Worm (Caenorhabditis elegans): ENCODE measurements around the gene C23H3.9.
A peak's percentile ranks its signal among the peaks of the same experiment; 100 is the strongest.

Gene C23H3.9

DNA sequence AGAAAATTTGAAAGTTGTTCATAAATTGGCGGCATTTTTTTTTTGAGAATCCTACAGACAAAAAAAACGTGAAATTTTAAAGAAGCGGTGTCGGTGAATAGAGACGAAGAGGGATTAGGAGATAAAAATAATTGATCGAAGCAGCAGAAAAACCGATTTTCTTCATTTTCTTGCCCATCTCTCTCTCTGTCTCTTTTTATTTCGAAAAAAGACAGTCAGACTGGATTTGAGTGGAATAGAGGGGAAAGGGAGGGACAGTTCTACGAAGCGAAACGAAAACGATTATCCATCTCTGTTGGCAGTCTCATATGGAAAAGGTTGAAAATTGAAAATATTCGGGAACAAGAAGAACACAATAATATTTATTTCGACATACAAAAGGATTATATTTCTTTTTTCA, 49.5 kb downstream of the C23H3.9 start:
- TF ChIP-seq nhr-77 (tag; optimal IDR thresholded peaks at IDR 0.05) (no peak), nhr-6 (tag; optimal IDR thresholded peaks at IDR 0.05) (peak; percentile 91)

DNA sequence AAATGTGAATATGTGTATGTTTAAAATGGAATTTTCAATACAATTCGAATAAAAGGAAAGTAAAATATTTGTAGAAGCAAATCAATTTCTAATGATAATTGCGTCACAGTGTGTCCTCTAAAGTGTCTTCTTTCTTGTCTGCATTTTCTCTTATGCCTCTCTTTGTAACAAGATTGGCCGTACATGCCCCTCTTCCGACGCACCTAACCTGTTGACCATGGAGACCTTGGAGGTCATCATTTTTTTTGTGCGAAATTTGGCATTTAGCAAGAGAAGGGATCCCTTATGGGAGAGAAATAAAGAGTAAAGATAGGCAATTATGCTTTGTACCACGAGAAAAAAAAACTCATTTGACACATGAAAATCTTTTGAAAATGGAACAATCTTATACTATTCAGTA, 50.8 kb downstream of the C23H3.9 start, which contains the start of gene F23F1.4:
TSS of gene F23F1.4 (minus strand) at position 141 of the 400 bp plus-strand sequence.
- TF ChIP-seq nhr-10 (tag; optimal IDR thresholded peaks at IDR 0.05) (no peak), nhr-6 (tag; optimal IDR thresholded peaks at IDR 0.05) (peak; percentile 85), C34F6.9 (tag; optimal IDR thresholded peaks at IDR 0.05) (no peak), zag-1 (tag; optimal IDR thresholded peaks at IDR 0.05) (no peak), nhr-25 (tag; optimal IDR thresholded peaks at IDR 0.05) (peak; percentile 53), nhr-77 (tag; optimal IDR thresholded peaks at IDR 0.05) (no peak), dmd-4 (tag; optimal IDR thresholded peaks at IDR 0.05) (no peak)

DNA sequence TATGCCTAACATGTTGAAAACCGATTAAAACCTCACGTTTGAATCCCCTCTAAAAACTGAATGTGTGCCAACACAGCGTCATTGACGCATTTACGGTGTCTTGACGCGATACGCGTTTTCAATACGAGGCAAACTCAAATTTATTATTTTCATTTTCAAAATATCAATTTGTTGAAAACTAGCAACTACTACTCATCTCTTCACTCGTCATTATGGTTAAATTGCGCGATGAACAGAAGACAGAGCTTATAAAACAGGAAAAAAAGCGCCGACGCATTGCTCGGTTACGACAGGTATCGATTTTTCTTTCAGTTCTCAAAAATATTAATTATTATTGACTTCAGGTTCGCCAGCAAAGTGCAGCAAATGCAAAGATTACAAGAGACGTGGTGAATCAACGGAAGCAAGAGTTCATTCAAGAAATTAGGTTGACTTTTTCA, 54.5 kb downstream of the C23H3.9 start, which contains the start of gene enee-1:
TSS of gene enee-1 (plus strand) at position 108 of the 440 bp plus-strand sequence.
- peak; percentile 74 for TF ChIP-seq nhr-10 (tag; optimal IDR thresholded peaks at IDR 0.05)
- peak; percentile 38 for TF ChIP-seq blmp-1 (tag; optimal IDR thresholded peaks at IDR 0.05; ENCODE audit: insufficient read depth)
- no peak for TF ChIP-seq sem-4 (tag; optimal IDR thresholded peaks at IDR 0.05)
- peak; percentile 23 for TF ChIP-seq skn-1 (tag; optimal IDR thresholded peaks at IDR 0.05)
- peak; percentile 94 for TF ChIP-seq nhr-21 (tag; optimal IDR thresholded peaks at IDR 0.05)
- TF ChIP-seq nhr-23 (tag; optimal IDR thresholded peaks at IDR 0.05) = no peak
- TF ChIP-seq F13H6.1 (tag; optimal IDR thresholded peaks at IDR 0.05) = peak; percentile 78
- peak; percentile 62 for TF ChIP-seq R02D3.7 (tag; optimal IDR thresholded peaks at IDR 0.05)
- TF ChIP-seq fos-1 (tag; optimal IDR thresholded peaks at IDR 0.05) = peak; percentile 50
- peak; percentile 91 for TF ChIP-seq nhr-129 (tag; optimal IDR thresholded peaks at IDR 0.05)
- peak; percentile 99 for TF ChIP-seq nhr-6 (tag; optimal IDR thresholded peaks at IDR 0.05)
- TF ChIP-seq egl-27 (tag; optimal IDR thresholded peaks at IDR 0.05) = peak; percentile 4
- TF ChIP-seq ztf-4 (tag; optimal IDR thresholded peaks at IDR 0.05) = peak; percentile 5
- TF ChIP-seq sma-3 (GFP tag; optimal IDR thresholded peaks at IDR 0.05) = peak; percentile 86
- peak; percentile 90 for TF ChIP-seq C34F6.9 (tag; optimal IDR thresholded peaks at IDR 0.05)
- peak; percentile 18 for TF ChIP-seq elt-1 (tag; optimal IDR thresholded peaks at IDR 0.05)
- TF ChIP-seq unc-62 (GFP tag; optimal IDR thresholded peaks at IDR 0.05) = no peak
- TF ChIP-seq ceh-16 (tag; optimal IDR thresholded peaks at IDR 0.05) = peak; percentile 21
- TF ChIP-seq zag-1 (tag; optimal IDR thresholded peaks at IDR 0.05) = peak; percentile 51
- TF ChIP-seq ama-1 (optimal IDR thresholded peaks at IDR 0.05) = peak; percentile 87
- TF ChIP-seq lsy-2 (tag; optimal IDR thresholded peaks at IDR 0.05) = peak; percentile 83 to 93
- peak; percentile 67 for TF ChIP-seq ceh-82 (tag; optimal IDR thresholded peaks at IDR 0.05)
- TF ChIP-seq nhr-77 (tag; optimal IDR thresholded peaks at IDR 0.05) = peak; percentile 18
- no peak for TF ChIP-seq Y55F3AM.14 (GFP tag; optimal IDR thresholded peaks at IDR 0.05)
- TF ChIP-seq peb-1 (tag; optimal IDR thresholded peaks at IDR 0.05) = no peak
- TF ChIP-seq mdl-1 (tag; optimal IDR thresholded peaks at IDR 0.05) = peak in 1 of 2 experiments; percentile 36
- peak; percentile 77 for TF ChIP-seq mab-5 (tag; optimal IDR thresholded peaks at IDR 0.05)
- TF ChIP-seq unc-55 (GFP tag; optimal IDR thresholded peaks at IDR 0.05) = peak; percentile 97
- peak; percentile 62 for TF ChIP-seq lin-11 (tag; optimal IDR thresholded peaks at IDR 0.05)
- TF ChIP-seq sma-9 (GFP tag; optimal IDR thresholded peaks at IDR 0.05) = peak; percentile 90
- no peak for TF ChIP-seq sma-9 (tag; optimal IDR thresholded peaks at IDR 0.05)
- TF ChIP-seq lin-13 (GFP tag; optimal IDR thresholded peaks at IDR 0.05) = peak; percentile 91
- peak; percentile 89 for TF ChIP-seq nhr-25 (tag; optimal IDR thresholded peaks at IDR 0.05)
- TF ChIP-seq nhr-12 (tag; optimal IDR thresholded peaks at IDR 0.05) = no peak
- TF ChIP-seq nhr-11 (tag; optimal IDR thresholded peaks at IDR 0.05) = no peak
- no peak for TF ChIP-seq elt-3 (tag; optimal IDR thresholded peaks at IDR 0.05)
- TF ChIP-seq snpc-4 (tag; optimal IDR thresholded peaks at IDR 0.05) = peak; percentile 48
- TF ChIP-seq crh-2 (tag; optimal IDR thresholded peaks at IDR 0.05) = peak; percentile 94

DNA sequence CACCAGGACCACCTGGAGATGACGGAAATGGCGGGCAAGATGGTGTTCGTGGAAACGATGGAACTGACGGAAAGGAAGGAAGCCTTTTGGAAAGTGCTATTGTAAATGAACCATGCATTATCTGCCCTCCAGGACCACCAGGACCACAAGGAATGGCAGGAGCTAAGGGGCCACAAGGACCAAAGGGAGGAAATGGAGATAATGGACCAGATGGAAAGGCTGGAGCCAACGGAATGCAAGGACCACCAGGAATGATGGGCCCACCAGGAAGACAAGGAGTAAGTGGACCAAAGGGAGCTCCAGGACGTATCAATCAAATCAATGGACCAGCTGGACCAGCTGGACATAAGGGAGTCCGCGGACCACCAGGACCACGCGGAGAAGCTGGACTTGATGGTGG, 55.3 kb downstream of the C23H3.9 start:
- TF ChIP-seq ztf-4 (tag; optimal IDR thresholded peaks at IDR 0.05) = no peak
- TF ChIP-seq ama-1 (optimal IDR thresholded peaks at IDR 0.05) = peak; percentile 62
- no peak for TF ChIP-seq fos-1 (tag; optimal IDR thresholded peaks at IDR 0.05)
- no peak for TF ChIP-seq snpc-4 (tag; optimal IDR thresholded peaks at IDR 0.05)
- TF ChIP-seq R02D3.7 (tag; optimal IDR thresholded peaks at IDR 0.05) = no peak
- TF ChIP-seq C34F6.9 (tag; optimal IDR thresholded peaks at IDR 0.05) = no peak
- no peak for TF ChIP-seq nhr-12 (tag; optimal IDR thresholded peaks at IDR 0.05)
- TF ChIP-seq nhr-129 (tag; optimal IDR thresholded peaks at IDR 0.05) = no peak
- TF ChIP-seq ztf-11 (tag; optimal IDR thresholded peaks at IDR 0.05) = no peak
- TF ChIP-seq sma-9 (GFP tag; optimal IDR thresholded peaks at IDR 0.05) = no peak
- no peak for TF ChIP-seq sma-9 (tag; optimal IDR thresholded peaks at IDR 0.05)
- no peak for TF ChIP-seq mab-5 (tag; optimal IDR thresholded peaks at IDR 0.05)
- TF ChIP-seq elt-1 (tag; optimal IDR thresholded peaks at IDR 0.05) = no peak
- TF ChIP-seq lsy-2 (tag; optimal IDR thresholded peaks at IDR 0.05) = no peak
- TF ChIP-seq zag-1 (tag; optimal IDR thresholded peaks at IDR 0.05) = no peak
- TF ChIP-seq elt-3 (tag; optimal IDR thresholded peaks at IDR 0.05) = peak; percentile 27
- TF ChIP-seq alr-1 (tag; optimal IDR thresholded peaks at IDR 0.05) = no peak
- TF ChIP-seq unc-39 (tag; optimal IDR thresholded peaks at IDR 0.05) = no peak
